Worm (Caenorhabditis elegans): ENCODE data around the gene nmy-3.

The nmy-3 gene

DNA sequence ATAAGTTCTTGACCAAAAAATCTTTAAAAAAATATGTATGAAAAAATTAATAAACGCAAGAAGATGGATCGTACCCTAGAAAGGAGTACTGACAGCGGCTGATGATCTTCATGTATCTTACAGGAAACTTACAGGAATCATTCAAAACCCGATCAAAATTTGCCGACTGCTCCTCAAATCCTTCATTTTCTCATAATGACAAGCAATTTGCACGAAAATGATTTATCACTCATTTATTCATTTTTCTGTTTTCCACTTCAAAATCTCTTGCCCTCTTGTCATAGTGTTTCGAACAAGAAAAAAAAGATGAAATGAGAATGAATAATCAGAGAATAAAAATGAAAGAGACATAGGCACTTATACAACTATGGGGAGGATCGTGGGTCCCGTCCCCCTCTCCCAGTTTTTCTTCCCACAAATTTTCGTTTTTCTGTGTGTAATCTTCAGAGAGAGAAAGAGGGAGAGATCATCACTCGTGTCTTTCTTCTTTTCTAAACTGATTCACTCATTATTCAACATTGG lies at the start of gene nmy-3:
nmy-3 (plus strand) TSS at position 472 of the 522 bp plus-strand sequence.
- no peak for TF ChIP-seq isw-1 (GFP tag; IDR thresholded peaks at IDR 0.05)
- TF ChIP-seq unc-86 (tag; optimal IDR thresholded peaks at IDR 0.05): no peak
- no peak for TF ChIP-seq sup-37 (GFP tag; optimal IDR thresholded peaks at IDR 0.05)
- no peak for TF ChIP-seq pqm-1 (tag; optimal IDR thresholded peaks at IDR 0.05)
- no peak for TF ChIP-seq ceh-63 (GFP tag; optimal IDR thresholded peaks at IDR 0.05)
- TF ChIP-seq lin-35 (GFP tag; optimal IDR thresholded peaks at IDR 0.05): no peak
- TF ChIP-seq hpl-2 (GFP tag; optimal IDR thresholded peaks at IDR 0.05): no peak
- no peak for TF ChIP-seq ceh-8 (GFP tag; optimal IDR thresholded peaks at IDR 0.05)

DNA sequence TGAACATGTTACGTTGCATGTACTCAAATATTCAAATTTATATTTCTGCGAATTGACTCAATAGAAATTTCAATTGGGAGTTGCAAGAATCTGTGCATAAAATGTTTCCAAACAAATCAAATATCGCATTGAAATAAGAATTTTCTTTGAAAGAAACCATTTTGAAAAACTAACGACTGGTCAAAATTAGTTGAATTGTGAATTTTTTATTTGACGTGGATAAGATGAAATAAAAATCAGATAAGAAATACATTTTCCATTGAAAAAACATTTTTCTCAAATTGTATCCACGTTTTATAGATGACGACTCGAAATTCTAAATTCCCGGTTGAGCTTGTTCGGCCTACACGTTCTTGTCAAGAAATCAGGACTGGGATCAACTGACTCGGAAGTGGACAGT lies 49.5 kb upstream of the nmy-3 start, which contains the start of gene C46C2.3:
C46C2.3 (plus strand) TSS at position 301 of the 400 bp plus-strand sequence.
- TF ChIP-seq ama-1 (optimal IDR thresholded peaks at IDR 0.05) (no peak), hpl-2 (GFP tag; optimal IDR thresholded peaks at IDR 0.05) (no peak), vab-15 (tag; optimal IDR thresholded peaks at IDR 0.05) (no peak), nhr-85 (tag) (no peak), nhr-12 (tag; optimal IDR thresholded peaks at IDR 0.05) (no peak), unc-30 (tag; optimal IDR thresholded peaks at IDR 0.05) (no peak), pax-3 (tag; optimal IDR thresholded peaks at IDR 0.05) (no peak), unc-130 (tag; optimal IDR thresholded peaks at IDR 0.05) (no peak), F16B12.6 (tag; optimal IDR thresholded peaks at IDR 0.05) (no peak), grh-1 (GFP tag; IDR thresholded peaks at IDR 0.05) (no peak), C16A3.4 (tag; optimal IDR thresholded peaks at IDR 0.05) (no peak), elt-3 (tag; optimal IDR thresholded peaks at IDR 0.05) (no peak), pag-3 (tag; optimal IDR thresholded peaks at IDR 0.05; ENCODE audit: borderline replicate concordance, insufficient read depth) (no peak), sup-37 (GFP tag; optimal IDR thresholded peaks at IDR 0.05) (no peak), lin-39 (tag; optimal IDR thresholded peaks at IDR 0.05) (no peak), mdl-1 (tag; optimal IDR thresholded peaks at IDR 0.05) (no peak), tlp-1 (tag; optimal IDR thresholded peaks at IDR 0.05) (no peak), zag-1 (tag; optimal IDR thresholded peaks at IDR 0.05) (no peak), snu-23 (GFP tag; optimal IDR thresholded peaks at IDR 0.05) (no peak)

DNA sequence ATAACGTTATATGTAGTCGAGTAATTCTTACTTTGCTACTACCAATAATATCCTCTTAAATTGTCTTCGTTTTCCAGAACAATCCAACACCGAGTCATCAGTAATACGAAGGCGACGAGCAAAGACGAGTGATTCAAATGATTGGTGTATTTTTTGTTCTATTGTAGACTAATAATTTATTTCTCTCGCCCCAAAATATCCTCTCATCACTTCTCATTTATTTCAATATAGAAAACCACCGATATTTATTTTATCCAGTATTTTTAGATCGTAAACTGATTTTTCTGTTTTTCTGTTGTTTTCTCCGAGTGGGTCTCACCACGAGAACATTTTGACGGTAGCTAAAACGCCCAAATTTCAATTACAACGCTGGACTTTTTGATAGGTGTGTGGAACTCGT lies 46.6 kb upstream of the nmy-3 start:
- TF ChIP-seq ztf-11 (tag; optimal IDR thresholded peaks at IDR 0.05) (no peak), irx-1 (tag; optimal IDR thresholded peaks at IDR 0.05) (no peak), lin-35 (GFP tag; optimal IDR thresholded peaks at IDR 0.05) (no peak), swsn-7 (tag; optimal IDR thresholded peaks at IDR 0.05) (no peak), ama-1 (optimal IDR thresholded peaks at IDR 0.05) (no peak), jun-1 (tag; optimal IDR thresholded peaks at IDR 0.05) (no peak), rnt-1 (tag; optimal IDR thresholded peaks at IDR 0.05) (no peak), mep-1 (tag; optimal IDR thresholded peaks at IDR 0.05) (no peak), nhr-12 (tag; optimal IDR thresholded peaks at IDR 0.05) (no peak), nhr-76 (tag; optimal IDR thresholded peaks at IDR 0.05) (no peak), hlh-17 (GFP tag; optimal IDR thresholded peaks at IDR 0.05; ENCODE audit: borderline replicate concordance) (no peak), lin-15B (tag; optimal IDR thresholded peaks at IDR 0.05) (no peak), ceh-90 (tag; optimal IDR thresholded peaks at IDR 0.05) (no peak), sup-37 (GFP tag; optimal IDR thresholded peaks at IDR 0.05) (no peak), C34B4.2 (tag; optimal IDR thresholded peaks at IDR 0.05) (no peak), nhr-47 (tag; optimal IDR thresholded peaks at IDR 0.05) (no peak), egl-27 (tag; optimal IDR thresholded peaks at IDR 0.05) (no peak)

Measured in whole organism, L1 larva.